Worm (Caenorhabditis elegans) whole organism, L4 larva: ENCODE data around the gene col-176.

ENCODE experiments used
- dpl-1 ChIP-seq: fragments of 150-350 bp; optimal IDR thresholded peaks from 2 replicates; lab custom pipeline; 2014; ENCODE audit warnings: missing biosample characterization, missing genetic modification reagents, missing genetic modification characterization
- egl-43 ChIP-seq: fragments of 200-800 bp; sonication (Bioruptor generic); IDR thresholded peaks from 2 replicates; pipeline ENCODE4 v1.3.6; 2022; ENCODE audit warnings: missing genetic modification reagents, missing genetic modification characterization, missing compliant biosample characterization
- mdl-1 ChIP-seq, 2 experiments: fragments of 150-350 bp in 1 of 2; sonication (generic microtip) in 1 of 2; optimal IDR thresholded peaks; 2 replicates each; lab custom pipeline; 2014 to 2017; ENCODE audit warnings: missing biosample characterization in 2 of 2, missing genetic modification characterization in 2 of 2
- rbr-2 ChIP-seq: sonication (generic microtip); optimal IDR thresholded peaks from 2 replicates; lab custom pipeline; 2016; ENCODE audit warnings: missing genotype, missing genetic modification characterization, missing compliant biosample characterization
- sdz-12 ChIP-seq: fragments of 200-800 bp; sonication (Bioruptor generic); optimal IDR thresholded peaks from 2 replicates; lab custom pipeline; 2018; ENCODE audit warnings: mild to moderate bottlenecking, missing genetic modification characterization, missing compliant biosample characterization
- ztf-11 ChIP-seq: fragments of 150-350 bp; optimal IDR thresholded peaks from 2 replicates; lab custom pipeline; 2014; ENCODE audit warnings: missing biosample characterization, missing genetic modification characterization

DNA sequence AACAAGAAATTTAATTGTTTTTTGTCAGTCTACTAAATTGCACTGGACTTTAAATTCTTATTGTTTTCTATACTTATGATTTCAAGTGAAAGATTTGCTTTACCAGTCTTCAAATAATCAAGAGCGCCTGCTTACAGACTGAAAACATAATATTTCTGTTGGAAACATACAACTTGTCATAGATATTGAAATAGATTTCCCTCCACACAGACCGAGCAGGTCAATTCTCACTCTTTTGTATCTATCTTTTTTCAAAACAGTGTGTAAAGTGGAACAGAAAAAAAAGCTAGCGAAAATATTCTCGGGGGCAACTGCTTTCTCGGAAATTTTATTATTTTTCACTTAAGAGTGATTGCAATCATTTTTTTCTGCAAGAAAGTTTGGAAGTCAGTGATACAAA lies 1.2 kb downstream of the col-176 start:
- TF ChIP-seq sdz-12 (GFP tag; lab: Kevin White, UChicago), result no peak
- TF ChIP-seq rbr-2, result no peak
- TF ChIP-seq mdl-1 (tag; optimal IDR thresholded peaks at IDR 0.05; lab: Kevin White, UChicago), result no peak
- TF ChIP-seq ztf-11, result no peak
- no peak for TF ChIP-seq egl-43 (GFP tag; lab: Robert Waterston, UW)
- TF ChIP-seq dpl-1 (GFP tag; lab: Kevin White, UChicago), result no peak
